Fruit fly (Drosophila melanogaster) Kc167 (cell line): ENCODE results near the gene CG10598.

Experiments
- Myc ChIP-seq: fragments of >200 bp; optimal IDR thresholded peaks from 2 replicates; lab custom pipeline; 2017; ENCODE audit warnings: missing external identifiers
- Sin3A ChIP-seq: fragments of >200 bp; optimal IDR thresholded peaks from 2 replicates; lab custom pipeline; 2018; ENCODE audit warnings: missing external identifiers
- h ChIP-seq: fragments of >200 bp; optimal IDR thresholded peaks from 3 replicates; lab custom pipeline; 2018; ENCODE audit warnings: missing external identifiers
- insv ChIP-seq: fragments of >200 bp; optimal IDR thresholded peaks from 3 replicates; lab custom pipeline; 2018; ENCODE audit warnings: missing external identifiers
- psq ChIP-seq: fragments of >200 bp; optimal IDR thresholded peaks from 2 replicates; lab custom pipeline; 2017; ENCODE audit warnings: missing external identifiers
- ttk ChIP-seq: sonication (Bioruptor generic); optimal IDR thresholded peaks from 2 replicates; lab custom pipeline; 2017; ENCODE audit warnings: missing external identifiers

dm6 chrX:17207865-17208486 is 18.7 kb downstream of the CG10598 start, which contains the start of gene CG32563:
- no peak for TF ChIP-seq insv
- no peak for TF ChIP-seq h (lab: Kevin White, UChicago)
- TF ChIP-seq Myc (lab: Kevin White, UChicago), result no peak
- no peak for TF ChIP-seq psq (lab: Kevin White, UChicago)
- TF ChIP-seq Sin3A (lab: Kevin White, UChicago), result no peak
- TF ChIP-seq ttk (lab: Kevin White, UChicago), result no peak
